Worm (Caenorhabditis elegans) whole organism, L3 larva: ENCODE measurements around the gene F26D2.3.

Experiments
- R02D3.7 ChIP-seq: fragments of 150-350 bp; optimal IDR thresholded peaks from 2 replicates; lab custom pipeline; 2014; ENCODE audit warnings: missing biosample characterization, missing genetic modification characterization
- ZK546.5 ChIP-seq: sonication (generic microtip); optimal IDR thresholded peaks from 2 replicates; lab custom pipeline; 2017; ENCODE audit warnings: missing biosample characterization, missing genetic modification characterization
- aly-2 ChIP-seq: fragments of 150-350 bp; optimal IDR thresholded peaks from 2 replicates; lab custom pipeline; 2014; ENCODE audit warnings: missing biosample characterization, missing genetic modification characterization
- ama-1 ChIP-seq: fragments of 150-350 bp; optimal IDR thresholded peaks from 2 replicates; lab custom pipeline; 2018
- ceh-16 ChIP-seq: sonication (generic microtip); optimal IDR thresholded peaks from 2 replicates; lab custom pipeline; 2017; ENCODE audit warnings: missing biosample characterization, missing genetic modification characterization
- daf-12 ChIP-seq: fragments of 150-350 bp; optimal IDR thresholded peaks from 2 replicates; lab custom pipeline; 2014; ENCODE audit warnings: missing biosample characterization, missing genetic modification reagents, missing genetic modification characterization
- egl-27 ChIP-seq: sonication (generic microtip); optimal IDR thresholded peaks from 4 replicates; lab custom pipeline; 2017; ENCODE audit warnings: missing biosample characterization, missing genetic modification reagents, missing genetic modification characterization
- egl-5 ChIP-seq: fragments of 150-350 bp; optimal IDR thresholded peaks from 2 replicates; lab custom pipeline; 2017; ENCODE audit warnings: missing biosample characterization, missing genetic modification reagents, missing genetic modification characterization, inconsistent platforms
- elt-1 ChIP-seq: fragments of 150-350 bp; optimal IDR thresholded peaks from 2 replicates; lab custom pipeline; 2014; ENCODE audit warnings: missing biosample characterization, missing genetic modification characterization
- elt-3 ChIP-seq, 3 experiments: fragments of 150-350 bp in 1 of 3; sonication (generic microtip) in 2 of 3; optimal IDR thresholded peaks; 2 replicates in 2 of 3; 4 replicates in 1 of 3; lab custom pipeline; 2014 to 2017; ENCODE audit warnings: missing biosample characterization in 3 of 3, missing genetic modification characterization in 3 of 3
- eor-1 ChIP-seq, 2 experiments: fragments of 150-350 bp; optimal IDR thresholded peaks; 2 replicates each; lab custom pipeline; 2014 to 2018; ENCODE audit warnings: missing biosample characterization in 2 of 2, missing genetic modification characterization in 2 of 2
- fkh-2 ChIP-seq: fragments of 150-350 bp; optimal IDR thresholded peaks from 2 replicates; lab custom pipeline; 2014; ENCODE audit warnings: missing biosample characterization, missing genetic modification reagents, missing genetic modification characterization
- hmg-11 ChIP-seq: sonication (generic microtip); optimal IDR thresholded peaks from 2 replicates; lab custom pipeline; 2016; ENCODE audit warnings: missing genetic modification characterization, missing compliant biosample characterization
- jun-1 ChIP-seq: fragments of 150-350 bp; optimal IDR thresholded peaks from 2 replicates; lab custom pipeline; 2014; ENCODE audit warnings: missing biosample characterization, missing genetic modification reagents, missing genetic modification characterization
- lin-15B ChIP-seq: fragments of 150-350 bp; optimal IDR thresholded peaks from 2 replicates; lab custom pipeline; 2014; ENCODE audit warnings: missing biosample characterization, missing genetic modification characterization
- lsy-12 ChIP-seq: sonication (generic microtip); optimal IDR thresholded peaks from 2 replicates; lab custom pipeline; 2016; ENCODE audit warnings: mild to moderate bottlenecking, missing genetic modification characterization, missing compliant biosample characterization
- mdl-1 ChIP-seq: fragments of 150-350 bp; optimal IDR thresholded peaks from 2 replicates; lab custom pipeline; 2014; ENCODE audit warnings: missing biosample characterization, missing genetic modification characterization
- mml-1 ChIP-seq: fragments of 150-350 bp; sonication (generic microtip); optimal IDR thresholded peaks from 3 replicates; lab custom pipeline; 2014; ENCODE audit warnings: missing biosample characterization, missing genetic modification characterization
- nhr-11 ChIP-seq: fragments of 150-350 bp; optimal IDR thresholded peaks from 2 replicates; lab custom pipeline; 2014; ENCODE audit warnings: missing biosample characterization, missing genetic modification characterization
- nhr-23 ChIP-seq: fragments of 150-350 bp; optimal IDR thresholded peaks from 2 replicates; lab custom pipeline; 2014; ENCODE audit warnings: missing biosample characterization, missing genetic modification reagents, missing genetic modification characterization
- nhr-25 ChIP-seq: sonication (generic microtip); optimal IDR thresholded peaks from 2 replicates; lab custom pipeline; 2017; ENCODE audit warnings: missing biosample characterization, missing genetic modification characterization
- nhr-28 ChIP-seq: fragments of 150-350 bp; optimal IDR thresholded peaks from 2 replicates; lab custom pipeline; 2014; ENCODE audit warnings: missing biosample characterization, missing genetic modification characterization
- nhr-43 ChIP-seq: sonication (generic microtip); optimal IDR thresholded peaks from 2 replicates; lab custom pipeline; 2016; ENCODE audit warnings: mild to moderate bottlenecking, missing genetic modification characterization, missing compliant biosample characterization; ENCODE audit not compliant: poor library complexity, severe bottlenecking
- nhr-67 ChIP-seq: fragments of 150-350 bp; optimal IDR thresholded peaks from 2 replicates; lab custom pipeline; 2014; ENCODE audit warnings: missing biosample characterization, missing genetic modification characterization
- nhr-76 ChIP-seq: fragments of 150-350 bp; sonication (generic microtip); optimal IDR thresholded peaks from 5 replicates; lab custom pipeline; 2014; ENCODE audit warnings: missing biosample characterization, missing genetic modification characterization
- nhr-77 ChIP-seq: fragments of 150-350 bp; optimal IDR thresholded peaks from 2 replicates; lab custom pipeline; 2014; ENCODE audit warnings: missing biosample characterization, missing genetic modification characterization
- pha-4 ChIP-seq: fragments of 150-350 bp; optimal IDR thresholded peaks from 2 replicates; lab custom pipeline; 2014; ENCODE audit warnings: missing biosample characterization, missing genetic modification reagents, missing genetic modification characterization
- skn-1 ChIP-seq: fragments of 150-350 bp; optimal IDR thresholded peaks from 2 replicates; lab custom pipeline; 2014; ENCODE audit warnings: missing biosample characterization, missing genetic modification characterization
- snpc-4 ChIP-seq: fragments of 150-350 bp; optimal IDR thresholded peaks from 2 replicates; lab custom pipeline; 2014; ENCODE audit warnings: missing biosample characterization, missing genetic modification characterization
- tbx-2 ChIP-seq: sonication (generic microtip); optimal IDR thresholded peaks from 2 replicates; lab custom pipeline; 2016; ENCODE audit warnings: mild to moderate bottlenecking, missing genetic modification characterization, missing compliant biosample characterization
- zag-1 ChIP-seq: fragments of 150-350 bp; optimal IDR thresholded peaks from 2 replicates; lab custom pipeline; 2014; ENCODE audit warnings: missing biosample characterization, missing genetic modification characterization
- ztf-11 ChIP-seq: fragments of 150-350 bp; optimal IDR thresholded peaks from 2 replicates; lab custom pipeline; 2014; ENCODE audit warnings: missing biosample characterization, missing genetic modification characterization

The F26D2.3 gene

DNA sequence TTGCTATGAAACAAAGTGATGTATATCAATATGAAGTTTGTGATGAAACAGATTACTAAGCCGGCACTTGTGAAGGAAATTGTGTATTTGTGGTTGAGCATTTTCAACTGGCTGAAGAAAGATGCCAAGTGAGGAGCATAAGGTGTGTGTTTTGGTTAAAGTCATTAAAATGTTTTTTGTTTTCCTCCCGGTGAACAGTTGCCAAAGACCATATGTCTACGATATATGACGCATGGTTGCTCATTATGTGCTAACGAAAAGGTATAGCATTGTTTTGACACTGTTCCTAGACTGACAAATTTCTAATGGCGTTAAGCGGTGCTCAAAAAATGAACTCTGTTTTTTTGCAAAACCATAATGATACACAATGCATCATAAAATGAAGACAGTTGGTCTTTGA is 9.3 kb downstream of the F26D2.3 start, which contains the start of gene str-55:
Gene str-55 (minus strand): TSS at position 101 of the 400 bp plus-strand sequence.
- TF ChIP-seq daf-12 (no peak), fkh-2 (no peak), nhr-25 (no peak), ztf-11 (tag; lab: Kevin White, UChicago) (no peak), nhr-43 (tag; lab: Kevin White, UChicago) (no peak), tbx-2 (tag; lab: Kevin White, UChicago) (no peak), zag-1 (tag; lab: Kevin White, UChicago) (no peak)

DNA sequence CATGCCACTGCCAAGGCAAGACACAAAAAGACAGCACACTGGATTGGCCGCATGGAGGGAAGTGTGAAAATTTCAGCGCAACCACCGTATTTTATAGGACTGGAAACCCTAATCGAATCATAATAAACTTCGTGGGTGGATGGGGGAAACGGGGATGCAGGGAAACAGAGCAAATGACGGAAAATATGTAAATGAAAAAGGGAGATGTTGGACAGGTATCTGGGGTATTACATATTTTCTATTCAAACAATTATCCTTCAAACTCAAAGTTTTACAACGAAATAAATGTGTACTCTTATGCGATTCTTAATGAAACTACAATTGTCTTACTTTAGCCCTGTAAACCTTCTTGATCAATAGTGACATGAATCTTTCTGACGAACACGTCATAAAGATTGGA is 12.0 kb downstream of the F26D2.3 start, which contains the start of gene F26D2.16:
Gene F26D2.16 (minus strand): TSS at position 101 of the 400 bp plus-strand sequence.
- no peak for TF ChIP-seq lsy-12 (tag; lab: Kevin White, UChicago)
- TF ChIP-seq eor-1 (tag; optimal IDR thresholded peaks at IDR 0.05; lab: Kevin White, UChicago) = no peak
- no peak for TF ChIP-seq mml-1 (tag; lab: Kevin White, UChicago)
- TF ChIP-seq daf-12 = no peak
- no peak for TF ChIP-seq nhr-76
- TF ChIP-seq fkh-2 = no peak
- TF ChIP-seq elt-1 (tag; lab: Kevin White, UChicago) = no peak
- TF ChIP-seq snpc-4 (tag; lab: Kevin White, UChicago) = no peak
- TF ChIP-seq tbx-2 (tag; lab: Kevin White, UChicago) = no peak
- no peak for TF ChIP-seq ceh-16 (tag; lab: Kevin White, UChicago)
- TF ChIP-seq egl-27 = no peak

ce11 chrV:16420696-16421095 is 12.9 kb downstream of the F26D2.3 start, which contains the start of gene srw-48:
Gene srw-48 (plus strand): TSS chrV:16420996.
- TF ChIP-seq ZK546.5 (tag; lab: Kevin White, UChicago) = no peak
- TF ChIP-seq nhr-77 = no peak
- no peak for TF ChIP-seq nhr-11 (tag; lab: Kevin White, UChicago)
- TF ChIP-seq, all 47 proteins: peak for 0

ce11 chrV:16424428-16424827 is 16.7 kb downstream of the F26D2.3 start, which contains the start of gene srw-29:
Gene srw-29 (minus strand): TSS chrV:16424528.
- TF ChIP-seq ama-1 = no peak
- TF ChIP-seq zag-1 (tag; lab: Kevin White, UChicago) = no peak
- no peak for TF ChIP-seq eor-1 (tag; optimal IDR thresholded peaks at IDR 0.05; lab: Kevin White, UChicago)
- TF ChIP-seq fkh-2 = no peak
- TF ChIP-seq elt-3 (tag; optimal IDR thresholded peaks at IDR 0.05; lab: Kevin White, UChicago) = no peak
- TF ChIP-seq jun-1 (tag; lab: Kevin White, UChicago) = no peak
- TF ChIP-seq nhr-23 = no peak
- TF ChIP-seq nhr-25 = no peak
- TF ChIP-seq daf-12 = no peak
- no peak for TF ChIP-seq elt-1 (tag; lab: Kevin White, UChicago)
- no peak for TF ChIP-seq skn-1 (tag; lab: Kevin White, UChicago)
- no peak for TF ChIP-seq lin-15B
- TF ChIP-seq egl-5 = no peak
- no peak for TF ChIP-seq aly-2 (tag; lab: Kevin White, UChicago)

DNA sequence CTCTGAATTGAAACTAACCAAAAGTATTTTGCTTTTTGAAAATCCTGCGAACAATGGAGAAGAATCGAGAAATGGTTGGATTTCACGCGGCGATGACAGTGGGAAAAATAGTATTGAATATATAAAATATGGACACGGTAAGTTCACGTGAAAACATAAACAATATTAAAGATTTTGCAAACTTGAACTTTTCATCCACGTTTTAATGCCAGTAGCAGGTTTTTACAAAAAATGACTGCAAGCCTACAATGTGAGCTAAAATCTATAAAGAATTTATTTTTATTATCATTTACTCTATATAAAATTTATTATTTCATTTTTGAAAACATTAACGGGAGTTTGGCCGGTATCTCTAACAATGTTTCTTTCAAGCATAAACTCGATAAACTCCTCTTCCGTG is 21.7 kb downstream of the F26D2.3 start, which contains the start of gene F26D2.10:
Gene F26D2.10 (minus strand): TSS at position 101 of the 400 bp plus-strand sequence.
- TF ChIP-seq nhr-76 = no peak
- TF ChIP-seq ZK546.5 (tag; lab: Kevin White, UChicago) = no peak
- TF ChIP-seq lin-15B = no peak
- no peak for TF ChIP-seq nhr-28 (tag; lab: Kevin White, UChicago)
- TF ChIP-seq daf-12 = no peak
- TF ChIP-seq, all 47 proteins: peak for 0

DNA sequence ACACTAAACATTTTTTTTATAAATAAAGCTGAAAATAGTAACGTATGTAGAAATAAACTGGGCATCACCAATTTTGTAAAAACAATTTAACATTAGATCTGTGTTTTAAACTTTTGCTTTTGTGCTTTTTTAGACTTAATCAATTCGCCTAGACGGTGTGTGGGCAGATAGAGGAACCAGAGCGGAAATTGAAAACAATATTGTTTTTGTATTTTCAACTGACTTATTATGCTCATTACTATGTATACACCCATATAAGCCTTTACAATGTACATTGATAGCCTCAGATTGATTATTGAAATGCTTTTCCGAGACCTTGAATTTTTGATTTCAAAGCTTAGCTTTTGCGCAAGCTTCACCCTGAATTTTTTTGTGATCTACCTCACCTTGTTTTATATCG is 22.2 kb downstream of the F26D2.3 start, which contains the start of gene str-73:
Gene str-73 (plus strand): TSS at position 301 of the 400 bp plus-strand sequence.
- TF ChIP-seq nhr-28 (tag; lab: Kevin White, UChicago) = no peak
- TF ChIP-seq ama-1 = no peak
- no peak for TF ChIP-seq pha-4 (tag; lab: Kevin White, UChicago)
- TF ChIP-seq nhr-67 (tag; lab: Kevin White, UChicago) = no peak
- no peak for TF ChIP-seq daf-12
- no peak for TF ChIP-seq R02D3.7 (tag; lab: Kevin White, UChicago)
- TF ChIP-seq nhr-23 = no peak
- TF ChIP-seq mdl-1 = no peak
- no peak for TF ChIP-seq ZK546.5 (tag; lab: Kevin White, UChicago)
- no peak for TF ChIP-seq nhr-76
- no peak for TF ChIP-seq hmg-11 (tag; lab: Kevin White, UChicago)
- TF ChIP-seq, all 47 proteins: peak for 0
